Fruit fly (Drosophila melanogaster): ENCODE results near the gene Mi-2.
A peak's percentile ranks its signal among the peaks of the same experiment; 100 is the strongest.

Gene Mi-2

DNA sequence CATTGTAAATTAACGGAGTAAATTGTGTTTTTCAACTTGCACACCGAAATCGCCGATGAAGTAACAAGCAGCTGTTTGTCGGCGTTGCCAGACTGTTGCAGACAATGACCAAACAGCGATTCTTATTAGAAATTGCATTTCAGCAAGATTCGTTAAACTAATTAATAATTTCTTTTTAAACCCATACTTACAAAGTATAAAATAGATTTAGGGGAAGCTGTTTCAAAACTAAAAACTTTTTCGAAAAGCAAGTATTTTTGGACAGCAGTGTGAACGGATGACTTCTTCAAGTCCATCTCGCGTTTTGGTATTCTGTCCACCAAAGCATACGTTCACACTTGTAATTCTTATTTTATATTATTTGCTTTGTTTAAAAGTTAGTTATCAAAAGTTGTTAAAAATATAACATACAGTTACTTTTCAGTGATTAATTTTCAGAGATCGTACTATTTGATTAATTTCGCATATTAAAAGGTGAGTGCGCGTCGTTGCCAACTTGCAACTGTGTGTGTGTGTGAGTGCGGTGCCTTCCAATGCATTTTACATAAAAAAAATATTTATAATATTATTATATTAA is 18.5 kb upstream of the Mi-2 start, which contains the start of the genes CG8004 and RhoGDI (continued):
- TF ChIP-seq Doc2 (GFP tag; IDR thresholded peaks at IDR 0.05): no peak
- TF ChIP-seq lbe (GFP tag; optimal IDR thresholded peaks at IDR 0.05): no peak
- peak; percentile 36 for TF ChIP-seq her (GFP tag; optimal IDR thresholded peaks at IDR 0.05)
- peak; percentile 56 for TF ChIP-seq Bteb2 (GFP tag; optimal IDR thresholded peaks at IDR 0.05)
- TF ChIP-seq Dp (GFP tag; optimal IDR thresholded peaks at IDR 0.05): peak; percentile 27
- no peak for TF ChIP-seq CG34224 (GFP tag; IDR thresholded peaks at IDR 0.05; ENCODE audit: partially characterized antibody)
- peak; percentile 48 for TF ChIP-seq CG3281 (GFP tag; optimal IDR thresholded peaks at IDR 0.05)
- peak; percentile 88 for TF ChIP-seq ssp (GFP tag; IDR thresholded peaks at IDR 0.05)
- peak; percentile 59; the same call in 1 of the 2 replicates for TF ChIP-seq CG1024 (GFP tag; IDR thresholded peaks at IDR 0.05)
- no peak for TF ChIP-seq hth (optimal IDR thresholded peaks at IDR 0.05)
- TF ChIP-seq CG10565 (GFP tag; optimal IDR thresholded peaks at IDR 0.05): no peak
- TF ChIP-seq CG7987 (GFP tag; optimal IDR thresholded peaks at IDR 0.05): no peak
- 0 out of 4 replicates have a peak, but pooled peaks have one; percentile 30 for TF ChIP-seq Gug (GFP tag; IDR thresholded peaks at IDR 0.05)
- no peak for TF ChIP-seq CG1529 (GFP tag; optimal IDR thresholded peaks at IDR 0.05)
- no peak for TF ChIP-seq so (GFP tag; IDR thresholded peaks at IDR 0.05)
- TF ChIP-seq gfzf (GFP tag; optimal IDR thresholded peaks at IDR 0.05): peak; percentile 90
- peak in 1 of 3 experiments; percentile 51 for TF ChIP-seq lola (GFP tag; optimal IDR thresholded peaks at IDR 0.05)
- no peak for TF ChIP-seq cwo (GFP tag; optimal IDR thresholded peaks at IDR 0.05)
- TF ChIP-seq Sox100B (GFP tag; optimal IDR thresholded peaks at IDR 0.05): no peak
- TF ChIP-seq grn (GFP tag; optimal IDR thresholded peaks at IDR 0.05): no peak
- no peak for TF ChIP-seq CG31388 (GFP tag; optimal IDR thresholded peaks at IDR 0.05)
- TF ChIP-seq CG6791 (GFP tag; IDR thresholded peaks at IDR 0.05; ENCODE audit: partially characterized antibody): peak; percentile 41; the same call in 1 of the 3 replicates
- TF ChIP-seq zf30C (GFP tag; optimal IDR thresholded peaks at IDR 0.05): no peak
- TF ChIP-seq CG11695 (GFP tag; IDR thresholded peaks at IDR 0.05): peak; percentile 27; the same call in 1 of the 3 replicates
- TF ChIP-seq CG16779 (GFP tag; IDR thresholded peaks at IDR 0.05): no peak
- no peak for TF ChIP-seq CG12071 (GFP tag; optimal IDR thresholded peaks at IDR 0.05)
- peak; percentile 2 for TF ChIP-seq pb (GFP tag; optimal IDR thresholded peaks at IDR 0.05)
- TF ChIP-seq CG12155 (GFP tag; optimal IDR thresholded peaks at IDR 0.05): peak; percentile 51
- no peak for TF ChIP-seq BtbVII (GFP tag; optimal IDR thresholded peaks at IDR 0.05)
- peak; percentile 65 for TF ChIP-seq CG17359 (tag; optimal IDR thresholded peaks at IDR 0.05)
- peak; percentile 77 for TF ChIP-seq CG12659 (GFP tag; optimal IDR thresholded peaks at IDR 0.05)
- TF ChIP-seq CG2199 (GFP tag; IDR thresholded peaks at IDR 0.05): no peak
- no peak for TF ChIP-seq sr (GFP tag; IDR thresholded peaks at IDR 0.05)
- TF ChIP-seq Drgx (GFP tag; IDR thresholded peaks at IDR 0.05): 0 out of 2 replicates have a peak, but pooled peaks have one; percentile 12
- TF ChIP-seq sug (tag; optimal IDR thresholded peaks at IDR 0.05): peak; percentile 62
- peak; percentile 73 for TF ChIP-seq chn (GFP tag; optimal IDR thresholded peaks at IDR 0.05)
- TF ChIP-seq stc (GFP tag; IDR thresholded peaks at IDR 0.05): 0 out of 2 replicates have a peak, but pooled peaks have one; percentile 19
- peak; percentile 59; the same call in 2 of the 3 replicates for TF ChIP-seq tgo (GFP tag; IDR thresholded peaks at IDR 0.05)
- TF ChIP-seq CG10543 (GFP tag; optimal IDR thresholded peaks at IDR 0.05): peak; percentile 7
- no peak for TF ChIP-seq chinmo (GFP tag; IDR thresholded peaks at IDR 0.05; ENCODE audit: partially characterized antibody)
- no peak for TF ChIP-seq Tbp (GFP tag; optimal IDR thresholded peaks at IDR 0.05)
- no peak for TF ChIP-seq CG2129 (GFP tag; IDR thresholded peaks at IDR 0.05; ENCODE audit: partially characterized antibody)
- TF ChIP-seq gcm2 (GFP tag; optimal IDR thresholded peaks at IDR 0.05): peak; percentile 65
- peak; percentile 68 for TF ChIP-seq Lhr (GFP tag; optimal IDR thresholded peaks at IDR 0.05)
- TF ChIP-seq ab (GFP tag; optimal IDR thresholded peaks at IDR 0.05): peak; percentile 41
- no peak for TF ChIP-seq wor (GFP tag; IDR thresholded peaks at IDR 0.05)
- no peak for TF ChIP-seq CG6254 (GFP tag; optimal IDR thresholded peaks at IDR 0.05)
- TF ChIP-seq crc (GFP tag; optimal IDR thresholded peaks at IDR 0.05): peak; percentile 55
- no peak for TF ChIP-seq CG10431 (GFP tag; optimal IDR thresholded peaks at IDR 0.05)
- TF ChIP-seq Aef1 (GFP tag; IDR thresholded peaks at IDR 0.05): no peak

Measured in whole organism, embryonic.